Fruit fly (Drosophila melanogaster): ENCODE results near the gene spn-D.

- TF ChIP-seq CG1620 (GFP tag; optimal IDR thresholded peaks at IDR 0.05), result no peak
- no peak for TF ChIP-seq CG7045 (GFP tag; optimal IDR thresholded peaks at IDR 0.05)
- no peak for TF ChIP-seq Mnt (GFP tag; optimal IDR thresholded peaks at IDR 0.05)
- TF ChIP-seq CG7101 (tag; optimal IDR thresholded peaks at IDR 0.05), result no peak
- TF ChIP-seq cic (GFP tag; optimal IDR thresholded peaks at IDR 0.05), result no peak
- TF ChIP-seq pad (GFP tag; optimal IDR thresholded peaks at IDR 0.05), result no peak
- no peak for TF ChIP-seq ovo (GFP tag; optimal IDR thresholded peaks at IDR 0.05)
- TF ChIP-seq cnc (optimal IDR thresholded peaks at IDR 0.05), result no peak
Measured at dm6 chr3R:27116465-27117092, 48.9 kb upstream of the spn-D start, which contains the start of the genes CG6066 and CG5880.
